Fruit fly (Drosophila melanogaster) whole organism, wandering third instar larva: ENCODE measurements around the gene CycB3.

Source experiments
- Abd-B ChIP-seq: fragments of >200 bp; optimal IDR thresholded peaks from 2 replicates; lab custom pipeline; 2017; ENCODE audit warnings: missing biosample characterization, missing genetic modification characterization
- CG32264 ChIP-seq: fragments of 200-800 bp; sonication (Bioruptor generic); optimal IDR thresholded peaks from 2 replicates; lab custom pipeline; 2016; ENCODE audit warnings: missing biosample characterization, missing genetic modification characterization
- CrebA ChIP-seq: fragments of 200-800 bp; sonication (Bioruptor generic); optimal IDR thresholded peaks from 2 replicates; lab custom pipeline; 2016; ENCODE audit warnings: missing biosample characterization, mild to moderate bottlenecking, missing genetic modification characterization, borderline replicate concordance
- Dfd ChIP-seq: fragments of >200 bp; optimal IDR thresholded peaks from 2 replicates; lab custom pipeline; 2017; ENCODE audit warnings: missing biosample characterization, missing genetic modification characterization
- Dif ChIP-seq: fragments of 200-275, 200-300 bp; sonication (Bioruptor generic); optimal IDR thresholded peaks from 2 replicates; lab custom pipeline; 2018; ENCODE audit warnings: missing biosample characterization, missing genetic modification characterization; ENCODE audit not compliant: partially characterized antibody
- GATAd ChIP-seq: sonication (Bioruptor generic); optimal IDR thresholded peaks from 2 replicates; lab custom pipeline; 2016; ENCODE audit warnings: missing biosample characterization, missing genetic modification characterization
- HLH106 ChIP-seq: fragments of 200-800 bp; optimal IDR thresholded peaks from 3 replicates; lab custom pipeline; 2019; ENCODE audit warnings: missing biosample characterization, mild to moderate bottlenecking, missing genetic modification characterization, moderate library complexity
- Hnf4 ChIP-seq: fragments of 200-800 bp; sonication (Bioruptor generic); optimal IDR thresholded peaks from 2 replicates; lab custom pipeline; 2016; ENCODE audit warnings: missing biosample characterization, mild to moderate bottlenecking, missing genetic modification characterization
- Jra ChIP-seq: sonication (Bioruptor generic); optimal IDR thresholded peaks from 2 replicates; lab custom pipeline; 2016; ENCODE audit warnings: missing biosample characterization, missing genetic modification characterization
- Mio ChIP-seq: sonication (Bioruptor generic); optimal IDR thresholded peaks from 2 replicates; lab custom pipeline; 2016; ENCODE audit warnings: missing biosample characterization, missing genetic modification characterization
- Myc ChIP-seq: fragments of >200 bp; optimal IDR thresholded peaks from 2 replicates; lab custom pipeline; 2017
- N ChIP-seq: fragments of >200 bp; optimal IDR thresholded peaks from 2 replicates; lab custom pipeline; 2018; ENCODE audit warnings: missing biosample characterization, missing external identifiers, missing genetic modification characterization
- OdsH ChIP-seq: fragments of 200-800 bp; sonication (Bioruptor generic); optimal IDR thresholded peaks from 2 replicates; lab custom pipeline; 2016; ENCODE audit warnings: missing biosample characterization, mild to moderate bottlenecking, missing genetic modification characterization
- Rel ChIP-seq, 2 experiments: fragments of 200-800 bp; sonication (Bioruptor generic) in 1 of 2; optimal IDR thresholded peaks; 2 replicates in 1 of 2; 3 replicates in 1 of 2; lab custom pipeline; 2016 to 2019; ENCODE audit warnings: mild to moderate bottlenecking in 2 of 2, missing biosample characterization in 2 of 2, missing genetic modification characterization in 2 of 2, moderate library complexity in 1 of 2
- Sp1 ChIP-seq: fragments of 200-800 bp; sonication (Bioruptor generic); optimal IDR thresholded peaks from 3 replicates; lab custom pipeline; 2019; ENCODE audit warnings: missing biosample characterization, mild to moderate bottlenecking, missing genetic modification characterization, moderate library complexity
- Vsx2 ChIP-seq: fragments of 200-300, 225-300 bp; sonication (Bioruptor generic); optimal IDR thresholded peaks from 2 replicates; lab custom pipeline; 2018; ENCODE audit warnings: missing biosample characterization, missing genetic modification characterization; ENCODE audit not compliant: partially characterized antibody
- br ChIP-seq: fragments of 200-800 bp; sonication (Bioruptor generic); optimal IDR thresholded peaks from 2 replicates; lab custom pipeline; 2016; ENCODE audit warnings: missing biosample characterization, missing genetic modification characterization
- brk ChIP-seq: fragments of 200-800 bp; sonication (Bioruptor generic); optimal IDR thresholded peaks from 2 replicates; lab custom pipeline; 2016; ENCODE audit warnings: missing biosample characterization, mild to moderate bottlenecking, missing genetic modification characterization
- dl ChIP-seq, 2 experiments: fragments of 175-275, 200-275 bp in 1 of 2; fragments of 200-275 bp in 1 of 2; sonication (Bioruptor generic); optimal IDR thresholded peaks; lab custom pipeline; 2018; ENCODE audit warnings: mild to moderate bottlenecking in 2 of 2, missing biosample characterization in 2 of 2, missing genetic modification characterization in 2 of 2, moderate library complexity in 2 of 2; ENCODE audit not compliant: partially characterized antibody in 2 of 2, insufficient read depth in 1 of 2
- dmrt93B ChIP-seq: fragments of 200-800 bp; sonication (Bioruptor generic); optimal IDR thresholded peaks from 2 replicates; lab custom pipeline; 2018; ENCODE audit warnings: missing biosample characterization, mild to moderate bottlenecking, missing genetic modification characterization
- ey ChIP-seq: fragments of 200-800 bp; sonication (Bioruptor generic); optimal IDR thresholded peaks from 2 replicates; lab custom pipeline; 2016; ENCODE audit warnings: missing biosample characterization, missing genetic modification characterization
- foxo ChIP-seq, 2 experiments: fragments of 200-800 bp; sonication (Bioruptor generic); optimal IDR thresholded peaks; 2 replicates in 1 of 2; 3 replicates in 1 of 2; lab custom pipeline; 2016 to 2017; ENCODE audit warnings: missing biosample characterization in 2 of 2, missing genetic modification characterization in 2 of 2
- fru ChIP-seq: fragments of 200-800 bp; sonication (Bioruptor generic); optimal IDR thresholded peaks from 3 replicates; lab custom pipeline; 2016; ENCODE audit warnings: missing biosample characterization, mild to moderate bottlenecking, missing genetic modification characterization
- jim ChIP-seq: fragments of 175-275, 200-325 bp; sonication (Bioruptor generic); optimal IDR thresholded peaks from 2 replicates; lab custom pipeline; 2016; ENCODE audit warnings: missing biosample characterization, mild to moderate bottlenecking, missing genetic modification characterization
- psq ChIP-seq: fragments of 200-800 bp; sonication (Bioruptor generic); optimal IDR thresholded peaks from 3 replicates; lab custom pipeline; 2017; ENCODE audit warnings: missing biosample characterization, mild to moderate bottlenecking, missing genetic modification characterization, moderate library complexity
- rgr ChIP-seq: fragments of 200-800 bp; sonication (Bioruptor generic); optimal IDR thresholded peaks from 3 replicates; lab custom pipeline; 2016; ENCODE audit warnings: missing biosample characterization, mild to moderate bottlenecking, missing genetic modification characterization
- sage ChIP-seq: fragments of 200-800 bp; sonication (Bioruptor generic); optimal IDR thresholded peaks from 2 replicates; lab custom pipeline; 2016; ENCODE audit warnings: missing biosample characterization, mild to moderate bottlenecking, missing genetic modification characterization
- sv ChIP-seq: fragments of 200-800 bp; sonication (Bioruptor generic); optimal IDR thresholded peaks from 3 replicates; lab custom pipeline; 2016; ENCODE audit warnings: missing biosample characterization, missing genetic modification characterization
- tai ChIP-seq: sonication (Bioruptor generic); optimal IDR thresholded peaks from 2 replicates; lab custom pipeline; 2016; ENCODE audit warnings: missing biosample characterization, missing genetic modification characterization
- usp ChIP-seq: fragments of >200 bp; optimal IDR thresholded peaks from 2 replicates; lab custom pipeline; 2017; ENCODE audit warnings: missing biosample characterization, missing genetic modification characterization

CycB3 gene

DNA sequence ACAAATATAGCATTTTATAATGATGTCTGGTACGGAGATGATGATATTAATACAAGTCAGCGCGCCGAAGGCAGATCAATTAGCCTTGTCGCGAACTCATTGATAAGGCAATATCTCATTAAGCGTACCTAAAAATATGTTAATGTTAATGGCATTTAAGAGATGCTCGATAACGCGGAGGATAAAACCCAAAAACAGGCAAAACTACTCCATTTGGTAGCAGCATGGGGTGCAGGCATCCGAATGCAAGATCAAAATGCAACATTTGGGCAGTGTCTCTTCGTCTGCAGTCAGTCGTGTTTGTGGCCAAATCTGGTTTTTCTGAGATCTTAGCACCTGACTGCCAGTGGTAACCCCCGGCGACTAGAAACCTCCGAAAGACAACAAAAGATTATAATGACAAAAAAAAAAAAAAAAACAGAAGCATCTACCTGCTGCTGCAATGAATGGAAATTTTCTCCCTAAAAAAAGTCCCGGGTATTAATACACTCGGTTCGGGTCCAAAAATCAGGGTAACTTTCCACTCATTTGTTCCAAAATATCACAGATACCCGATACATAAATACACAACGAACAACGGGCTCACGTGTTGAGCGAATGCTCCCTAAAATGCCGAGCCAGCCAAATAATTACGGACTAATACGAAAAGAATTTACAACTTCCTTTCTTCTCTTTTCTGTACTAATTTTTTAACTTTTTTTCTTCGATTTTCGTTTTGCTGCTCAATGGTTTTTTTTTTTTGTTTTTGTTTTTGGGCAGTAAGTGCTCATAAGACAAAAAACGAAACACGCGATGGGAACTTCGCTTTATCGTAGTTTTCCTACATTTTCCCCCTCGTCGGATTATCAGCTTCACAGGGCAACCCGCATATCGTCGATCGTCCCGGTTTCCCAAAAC, 24.4 kb downstream of the CycB3 start:
- TF ChIP-seq foxo (GFP tag; optimal IDR thresholded peaks at IDR 0.05; lab: Kevin White, UChicago) (no peak), Jra (GFP tag; lab: Kevin White, UChicago) (no peak), Dfd (no peak), fru (no peak), Rel (GFP tag; optimal IDR thresholded peaks at IDR 0.05; lab: Kevin White, UChicago) (no peak), Rel (tag; optimal IDR thresholded peaks at IDR 0.05; lab: Kevin White, UChicago) (peak; percentile 52), dl (GFP tag; optimal IDR thresholded peaks at IDR 0.05; lab: Kevin White, UChicago; ENCODE audit: insufficient read depth in 1 of 2, partially characterized antibody in 2 of 2) (no peak), Abd-B (GFP tag; lab: Kevin White, UChicago) (no peak)

DNA sequence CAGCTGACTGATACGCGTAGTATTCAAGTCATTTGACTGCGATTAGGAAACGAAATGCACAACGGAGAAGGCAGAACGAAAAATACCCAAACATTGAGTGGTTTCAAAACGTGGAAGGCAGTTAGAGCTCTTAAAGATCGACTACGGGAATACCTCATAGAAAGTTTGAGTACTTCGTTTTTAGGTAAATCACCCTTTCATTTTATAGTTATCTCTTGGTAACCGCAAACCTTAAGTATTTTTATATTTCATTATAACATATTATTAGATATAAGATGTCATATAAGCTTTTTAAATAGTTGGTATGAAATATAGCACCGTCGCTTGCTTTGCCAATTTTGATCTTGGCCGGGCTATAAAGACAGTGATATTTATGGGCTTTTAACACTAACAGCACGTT, 25.5 kb downstream of the CycB3 start:
- TF ChIP-seq Jra (GFP tag; lab: Kevin White, UChicago): no peak
- TF ChIP-seq N (GFP tag; lab: Kevin White, UChicago): no peak
- no peak for TF ChIP-seq foxo (GFP tag; optimal IDR thresholded peaks at IDR 0.05; lab: Kevin White, UChicago)
- TF ChIP-seq Sp1: no peak
- TF ChIP-seq ey (GFP tag; lab: Kevin White, UChicago): no peak
- no peak for TF ChIP-seq Vsx2 (GFP tag; lab: Kevin White, UChicago)
- no peak for TF ChIP-seq CG32264 (GFP tag; lab: Kevin White, UChicago)
- no peak for TF ChIP-seq sv (GFP tag; lab: Kevin White, UChicago)
- TF ChIP-seq dmrt93B: no peak
- no peak for TF ChIP-seq Myc (lab: Kevin White, UChicago)
- no peak for TF ChIP-seq psq (GFP tag; lab: Kevin White, UChicago)
- TF ChIP-seq GATAd: no peak

DNA sequence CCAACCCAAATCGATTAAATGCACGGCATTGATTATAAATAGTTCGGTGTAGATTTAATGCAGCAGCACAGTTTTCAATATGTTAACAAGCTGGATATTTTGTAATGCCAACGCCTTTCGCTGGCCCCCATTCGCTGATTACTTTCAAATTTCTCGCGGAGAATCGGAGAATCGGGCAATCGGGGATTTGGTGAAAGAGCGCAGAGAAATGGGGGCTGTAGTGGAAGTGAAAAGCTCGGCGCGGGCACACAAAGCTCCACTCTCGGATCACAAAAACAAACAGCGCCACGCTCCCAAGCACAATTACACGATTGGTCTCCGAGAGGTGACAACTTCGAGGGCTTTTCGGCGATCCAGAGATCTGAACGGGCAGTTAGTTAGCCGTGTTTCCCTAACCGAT, 29.0 kb downstream of the CycB3 start, which contains the start of gene Esp:
Gene Esp, plus strand, starts transcription at position 301 of the 400 bp plus-strand sequence.
- TF ChIP-seq sage (GFP tag; lab: Kevin White, UChicago) (no peak), CG32264 (GFP tag; lab: Kevin White, UChicago) (no peak), Hnf4 (no peak), jim (GFP tag; lab: Kevin White, UChicago) (no peak), br (no peak)

DNA sequence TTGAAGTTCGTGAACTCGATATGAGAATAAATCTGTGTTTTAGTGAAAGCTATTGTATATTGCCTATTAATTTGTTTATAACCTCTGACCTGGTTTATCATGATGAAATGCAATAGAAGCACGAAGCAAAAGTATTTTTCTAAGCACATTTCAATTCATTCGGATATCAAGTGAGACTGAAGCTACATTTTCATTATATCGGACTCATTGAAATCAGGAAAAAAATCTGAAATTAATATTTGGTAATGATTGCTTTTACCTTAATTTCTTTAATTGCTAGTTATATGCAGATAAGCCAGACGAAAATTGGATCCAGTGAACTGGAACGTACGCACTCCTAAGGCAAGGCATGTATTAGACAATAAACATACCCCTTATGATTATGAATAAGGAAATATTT, 29.6 kb downstream of the CycB3 start, which contains the start of gene CG33658:
Gene CG33658, minus strand, starts transcription at position 101 of the 400 bp plus-strand sequence.
- TF ChIP-seq Mio (GFP tag; lab: Kevin White, UChicago) (no peak), sv (GFP tag; lab: Kevin White, UChicago) (no peak), brk (no peak), jim (GFP tag; lab: Kevin White, UChicago) (no peak), fru (no peak), rgr (GFP tag; lab: Kevin White, UChicago) (no peak), sage (GFP tag; lab: Kevin White, UChicago) (no peak), Abd-B (GFP tag; lab: Kevin White, UChicago) (no peak)

DNA sequence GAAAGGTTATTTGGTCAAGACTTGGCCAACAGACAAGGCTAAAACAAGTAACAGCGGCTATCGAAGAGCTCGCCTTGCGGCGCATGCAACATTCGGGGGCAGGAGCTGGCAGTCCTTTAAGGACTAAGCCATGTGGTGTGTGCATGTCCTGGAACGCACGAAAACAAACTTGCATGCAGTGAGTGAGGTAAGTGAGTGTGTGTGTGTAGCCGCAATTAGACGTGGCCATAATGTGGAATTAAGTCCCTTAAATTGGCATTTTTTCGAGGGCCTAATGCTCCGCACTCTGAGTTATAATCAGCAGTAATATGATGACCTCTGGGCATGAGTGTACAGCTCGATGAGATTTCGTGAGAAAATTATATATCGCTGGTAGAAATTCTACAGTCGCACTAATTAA, 37.0 kb downstream of the CycB3 start, which contains the start of gene sosie:
Gene sosie, plus strand, starts transcription at position 301 of the 400 bp plus-strand sequence.
- no peak for TF ChIP-seq usp
- no peak for TF ChIP-seq CrebA (GFP tag; lab: Kevin White, UChicago)
- TF ChIP-seq rgr (GFP tag; lab: Kevin White, UChicago): no peak
- TF ChIP-seq brk: no peak
- TF ChIP-seq N (GFP tag; lab: Kevin White, UChicago): no peak
- no peak for TF ChIP-seq Dif
- TF ChIP-seq Mio (GFP tag; lab: Kevin White, UChicago): no peak
- TF ChIP-seq tai: no peak
- no peak for TF ChIP-seq Rel (GFP tag; optimal IDR thresholded peaks at IDR 0.05; lab: Kevin White, UChicago)
- TF ChIP-seq Rel (tag; optimal IDR thresholded peaks at IDR 0.05; lab: Kevin White, UChicago): no peak
- TF ChIP-seq Sp1: no peak
- no peak for TF ChIP-seq Vsx2 (GFP tag; lab: Kevin White, UChicago)
- TF ChIP-seq CG32264 (GFP tag; lab: Kevin White, UChicago): no peak
- no peak for TF ChIP-seq dl (GFP tag; optimal IDR thresholded peaks at IDR 0.05; lab: Kevin White, UChicago; ENCODE audit: insufficient read depth in 1 of 2, partially characterized antibody in 2 of 2)
- no peak for TF ChIP-seq OdsH
- no peak for TF ChIP-seq psq (GFP tag; lab: Kevin White, UChicago)
- no peak for TF ChIP-seq fru
- no peak for TF ChIP-seq sv (GFP tag; lab: Kevin White, UChicago)
- TF ChIP-seq HLH106 (tag; lab: Kevin White, UChicago): no peak
- TF ChIP-seq br: no peak
- TF ChIP-seq Myc (lab: Kevin White, UChicago): no peak
